Worm (Caenorhabditis elegans) whole organism, young adult: ENCODE data around the gene mpk-2.
A peak's percentile ranks its signal among the peaks of the same experiment; 100 is the strongest.

Experiments used
- B0336.3 ChIP-seq: fragments of 200-800 bp; sonication (Bioruptor generic); IDR thresholded peaks from 2 replicates; pipeline ENCODE4 v1.3.6; 2022; ENCODE audit warnings: missing genetic modification characterization, missing compliant biosample characterization
- F23B12.7 ChIP-seq: sonication (generic microtip); optimal IDR thresholded peaks from 2 replicates; lab custom pipeline; 2017; ENCODE audit warnings: missing genetic modification characterization, mild to moderate bottlenecking, missing compliant biosample characterization, antibody characterized with exemption, moderate library complexity; ENCODE audit not compliant: insufficient read depth
- F37B4.10 ChIP-seq: fragments of 200-800 bp; sonication (Bioruptor generic); IDR thresholded peaks from 2 replicates; pipeline ENCODE4 v1.3.6; 2022; ENCODE audit warnings: missing genetic modification characterization, missing compliant biosample characterization
- F57A8.1 ChIP-seq: fragments of 200-800 bp; sonication (Bioruptor generic); optimal IDR thresholded peaks from 2 replicates; lab custom pipeline; 2018; ENCODE audit warnings: mild to moderate bottlenecking, missing genetic modification characterization, moderate library complexity, missing compliant biosample characterization
- K11D2.4 ChIP-seq: fragments of 200-800 bp; sonication (Bioruptor generic); IDR thresholded peaks from 2 replicates; pipeline ENCODE4 v1.3.6; 2022; ENCODE audit warnings: missing genetic modification reagents, missing genetic modification characterization, missing compliant biosample characterization
- T26A5.8 ChIP-seq: sonication (generic microtip); optimal IDR thresholded peaks from 2 replicates; lab custom pipeline; 2016; ENCODE audit warnings: missing genetic modification characterization, missing compliant biosample characterization
- ZK185.1 ChIP-seq: sonication (generic microtip); optimal IDR thresholded peaks from 2 replicates; lab custom pipeline; 2016; ENCODE audit warnings: mild to moderate bottlenecking, missing genetic modification characterization, missing compliant biosample characterization; ENCODE audit not compliant: poor library complexity, severe bottlenecking
- atf-7 ChIP-seq: sonication (generic microtip); optimal IDR thresholded peaks from 2 replicates; lab custom pipeline; 2017; ENCODE audit warnings: mild to moderate bottlenecking, missing genetic modification characterization, missing compliant biosample characterization
- attf-5 ChIP-seq: fragments of 200-800 bp; sonication (Bioruptor generic); optimal IDR thresholded peaks from 2 replicates; lab custom pipeline; 2018; ENCODE audit warnings: mild to moderate bottlenecking, missing genetic modification characterization, missing compliant biosample characterization
- bed-1 ChIP-seq: fragments of 200-800 bp; sonication (Bioruptor generic); IDR thresholded peaks from 2 replicates; pipeline ENCODE4 v1.3.6; 2022; ENCODE audit warnings: missing genetic modification reagents, missing genetic modification characterization, missing compliant biosample characterization
- bed-2 ChIP-seq: fragments of 200-800 bp; sonication (Bioruptor generic); IDR thresholded peaks from 2 replicates; pipeline ENCODE4 v1.3.6; 2022; ENCODE audit warnings: missing genetic modification reagents, missing genetic modification characterization, missing compliant biosample characterization
- cebp-1 ChIP-seq, 2 experiments: fragments of 200-800 bp in 1 of 2; sonication (Bioruptor generic) in 1 of 2; sonication (generic microtip) in 1 of 2; IDR thresholded peaks in 1 of 2; optimal IDR thresholded peaks in 1 of 2; 2 replicates each; pipeline versions ENCODE4 v1.3.6 to Lab custom; 2017 to 2022; ENCODE audit warnings: missing compliant biosample characterization in 2 of 2, missing genetic modification characterization in 2 of 2, mild to moderate bottlenecking in 1 of 2, missing genetic modification reagents in 1 of 2, moderate library complexity in 1 of 2
- cebp-2 ChIP-seq: fragments of 200-800 bp; sonication (Bioruptor generic); IDR thresholded peaks from 2 replicates; pipeline ENCODE4 v1.3.6; 2022; ENCODE audit warnings: missing genetic modification characterization, missing compliant biosample characterization
- ceh-58 ChIP-seq: fragments of 200-800 bp; sonication (Bioruptor generic); IDR thresholded peaks from 2 replicates; pipeline ENCODE4 v1.3.6; 2022; ENCODE audit warnings: missing genetic modification characterization, missing compliant biosample characterization
- ceh-79 ChIP-seq: sonication (generic microtip); optimal IDR thresholded peaks from 2 replicates; lab custom pipeline; 2017; ENCODE audit warnings: mild to moderate bottlenecking, missing genetic modification characterization, missing compliant biosample characterization
- ceh-91 ChIP-seq: fragments of 200-800 bp; sonication (Bioruptor generic); IDR thresholded peaks from 2 replicates; pipeline ENCODE4 v1.3.6; 2022; ENCODE audit warnings: missing genetic modification reagents, missing genetic modification characterization, missing compliant biosample characterization
- die-1 ChIP-seq: sonication (generic microtip); optimal IDR thresholded peaks from 2 replicates; lab custom pipeline; 2016; ENCODE audit warnings: missing genotype, mild to moderate bottlenecking, missing genetic modification characterization, missing compliant biosample characterization
- ekl-4 ChIP-seq: fragments of 200-800 bp; sonication (Bioruptor generic); IDR thresholded peaks from 2 replicates; pipeline ENCODE4 v1.3.6; 2022; ENCODE audit warnings: missing genetic modification reagents, missing genetic modification characterization, missing compliant biosample characterization
- ets-4 ChIP-seq: fragments of 200-800 bp; sonication (Bioruptor generic); optimal IDR thresholded peaks from 2 replicates; lab custom pipeline; 2018; ENCODE audit warnings: mild to moderate bottlenecking, missing genetic modification characterization, missing compliant biosample characterization
- him-1 ChIP-seq: sonication (generic microtip); optimal IDR thresholded peaks from 2 replicates; lab custom pipeline; 2016; ENCODE audit warnings: missing genotype, missing genetic modification reagents, missing genetic modification characterization, missing compliant biosample characterization
- hlh-12 ChIP-seq: sonication (generic microtip); optimal IDR thresholded peaks from 2 replicates; lab custom pipeline; 2016; ENCODE audit warnings: missing genetic modification characterization, missing compliant biosample characterization
- hrde-1 ChIP-seq: sonication (generic microtip); optimal IDR thresholded peaks from 2 replicates; lab custom pipeline; 2016; ENCODE audit warnings: missing genetic modification characterization, mild to moderate bottlenecking, missing compliant biosample characterization, moderate library complexity, missing genotype, missing genetic modification reagents, borderline replicate concordance
- hsf-1 ChIP-seq: fragments of 200-800 bp; sonication (Bioruptor generic); IDR thresholded peaks from 2 replicates; pipeline ENCODE4 v1.3.6; 2022; ENCODE audit warnings: missing genetic modification reagents, missing genetic modification characterization, missing compliant biosample characterization
- let-526 ChIP-seq: fragments of 200-800 bp; sonication (Bioruptor generic); IDR thresholded peaks from 2 replicates; pipeline ENCODE4 v1.3.6; 2022; ENCODE audit warnings: missing genetic modification reagents, missing genetic modification characterization, missing compliant biosample characterization
- let-607 ChIP-seq, 2 experiments: fragments of 200-800 bp in 1 of 2; sonication (Bioruptor generic) in 1 of 2; sonication (generic microtip) in 1 of 2; optimal IDR thresholded peaks; 2 replicates each; lab custom pipeline; 2016 to 2018; ENCODE audit warnings: mild to moderate bottlenecking in 2 of 2, missing compliant biosample characterization in 2 of 2, missing genetic modification characterization in 2 of 2, moderate library complexity in 2 of 2, missing genotype in 1 of 2
- lin-35 ChIP-seq, 3 experiments: fragments of 150-350 bp in 2 of 3; sonication (generic microtip) in 1 of 3; optimal IDR thresholded peaks; 2 replicates each; lab custom pipeline; 2014 to 2018; ENCODE audit warnings: missing biosample characterization in 3 of 3, missing genetic modification characterization in 3 of 3, missing genetic modification reagents in 3 of 3
- lin-40 ChIP-seq: sonication (generic microtip); optimal IDR thresholded peaks from 2 replicates; lab custom pipeline; 2016; ENCODE audit warnings: missing genetic modification characterization, mild to moderate bottlenecking, missing compliant biosample characterization, missing genotype, missing genetic modification reagents
- lsl-1 ChIP-seq: fragments of 200-800 bp; sonication (Bioruptor generic); optimal IDR thresholded peaks from 2 replicates; lab custom pipeline; 2018; ENCODE audit warnings: mild to moderate bottlenecking, missing genetic modification characterization, moderate library complexity, missing compliant biosample characterization
- madf-10 ChIP-seq: sonication (generic microtip); optimal IDR thresholded peaks from 2 replicates; lab custom pipeline; 2016; ENCODE audit warnings: mild to moderate bottlenecking, missing genetic modification characterization, missing compliant biosample characterization
- madf-6 ChIP-seq: fragments of 200-800 bp; sonication (Bioruptor generic); IDR thresholded peaks from 2 replicates; pipeline ENCODE4 v1.3.6; 2022; ENCODE audit warnings: missing genetic modification reagents, missing genetic modification characterization, missing compliant biosample characterization
- nfya-2 ChIP-seq: fragments of 200-800 bp; sonication (Bioruptor generic); IDR thresholded peaks from 2 replicates; pipeline ENCODE4 v1.3.6; 2022; ENCODE audit warnings: missing genetic modification reagents, missing genetic modification characterization, missing compliant biosample characterization
- nhr-120 ChIP-seq: fragments of 200-800 bp; sonication (Bioruptor generic); IDR thresholded peaks from 2 replicates; pipeline ENCODE4 v1.3.6; 2022; ENCODE audit warnings: missing genetic modification characterization, missing compliant biosample characterization
- nhr-179 ChIP-seq: sonication (generic microtip); optimal IDR thresholded peaks from 2 replicates; lab custom pipeline; 2016; ENCODE audit warnings: mild to moderate bottlenecking, missing genetic modification characterization, missing compliant biosample characterization
- nhr-80 ChIP-seq: sonication (generic microtip); optimal IDR thresholded peaks from 2 replicates; lab custom pipeline; 2016; ENCODE audit warnings: missing genetic modification characterization, missing compliant biosample characterization
- pbrm-1 ChIP-seq: fragments of 200-800 bp; sonication (Bioruptor generic); IDR thresholded peaks from 2 replicates; pipeline ENCODE4 v1.3.6; 2022; ENCODE audit warnings: missing genetic modification reagents, missing genetic modification characterization, missing compliant biosample characterization
- rec-8 ChIP-seq, 2 experiments: sonication (generic microtip); optimal IDR thresholded peaks; 2 replicates each; lab custom pipeline; 2016; ENCODE audit warnings: mild to moderate bottlenecking in 2 of 2, missing genetic modification characterization in 2 of 2, missing genetic modification reagents in 2 of 2, missing genotype in 2 of 2, missing biosample characterization in 1 of 2, missing compliant biosample characterization in 1 of 2, moderate library complexity in 1 of 2
- rpc-1 ChIP-seq, 2 experiments: fragments of 150-350 bp in 1 of 2; sonication (generic microtip) in 1 of 2; optimal IDR thresholded peaks; 2 replicates each; lab custom pipeline; 2014 to 2018; ENCODE audit warnings: missing biosample characterization in 1 of 2, missing genetic modification characterization in 1 of 2, missing genetic modification reagents in 1 of 2, missing genotype in 1 of 2
- sdz-38 ChIP-seq: sonication (generic microtip); optimal IDR thresholded peaks from 2 replicates; lab custom pipeline; 2016; ENCODE audit warnings: missing genotype, missing genetic modification characterization, missing compliant biosample characterization
- snpc-1.1 ChIP-seq: sonication (generic microtip); optimal IDR thresholded peaks from 2 replicates; lab custom pipeline; 2017; ENCODE audit warnings: missing genetic modification characterization, mild to moderate bottlenecking, missing compliant biosample characterization, antibody characterized with exemption, moderate library complexity, missing genotype, missing genetic modification reagents; ENCODE audit not compliant: insufficient read depth
- somi-1 ChIP-seq: fragments of 200-800 bp; sonication (Bioruptor generic); optimal IDR thresholded peaks from 2 replicates; lab custom pipeline; 2018; ENCODE audit warnings: mild to moderate bottlenecking, missing genetic modification characterization, missing compliant biosample characterization
- unc-62 ChIP-seq: fragments of 150-350 bp; optimal IDR thresholded peaks from 2 replicates; lab custom pipeline; 2014; ENCODE audit warnings: missing biosample characterization, missing genetic modification reagents, missing genetic modification characterization
- zfh-2 ChIP-seq: fragments of 200-800 bp; sonication (Bioruptor generic); conservative IDR thresholded peaks from 2 replicates; pipeline ENCODE4 v1.3.6; 2022; ENCODE audit warnings: missing genetic modification reagents, missing genetic modification characterization, missing compliant biosample characterization
- ztf-18 ChIP-seq: sonication (generic microtip); optimal IDR thresholded peaks from 2 replicates; lab custom pipeline; 2016; ENCODE audit warnings: missing genotype, mild to moderate bottlenecking, missing genetic modification characterization, missing compliant biosample characterization
- ztf-25 ChIP-seq: fragments of 200-800 bp; sonication (Bioruptor generic); IDR thresholded peaks from 2 replicates; pipeline ENCODE4 v1.3.6; 2022; ENCODE audit warnings: missing genetic modification reagents, missing genetic modification characterization, missing compliant biosample characterization
- ztf-26 ChIP-seq: sonication (generic microtip); optimal IDR thresholded peaks from 2 replicates; lab custom pipeline; 2017; ENCODE audit warnings: missing genetic modification characterization, missing compliant biosample characterization
- ztf-3 ChIP-seq: fragments of 200-800 bp; sonication (Bioruptor generic); optimal IDR thresholded peaks from 2 replicates; lab custom pipeline; 2018; ENCODE audit warnings: mild to moderate bottlenecking, missing genetic modification characterization, missing compliant biosample characterization
- ztf-6 ChIP-seq: fragments of 200-800 bp; sonication (Bioruptor generic); IDR thresholded peaks from 2 replicates; pipeline ENCODE4 v1.3.6; 2022; ENCODE audit warnings: missing genetic modification reagents, missing genetic modification characterization, missing compliant biosample characterization

mpk-2 gene

DNA sequence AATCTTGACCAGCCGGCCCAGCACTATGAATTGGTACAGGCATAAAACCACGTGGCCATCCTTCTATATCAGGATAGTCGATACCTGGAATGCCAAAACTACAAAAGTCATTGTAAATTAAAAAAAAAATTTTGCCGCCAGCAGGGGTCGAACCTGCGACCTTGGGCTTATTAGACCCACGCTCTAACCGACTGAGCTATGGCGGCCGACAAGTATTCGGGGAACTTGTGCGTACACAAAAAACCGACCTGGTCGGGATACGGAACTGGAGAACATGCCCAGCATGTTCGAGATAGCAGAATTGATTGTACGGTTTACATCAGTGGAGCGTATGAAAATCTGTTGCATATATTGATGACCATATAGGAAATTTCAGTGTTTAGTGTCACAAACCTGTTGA is 46.6 kb upstream of the mpk-2 start (continued):
- TF ChIP-seq madf-6 (GFP tag; lab: Robert Waterston, UW) (peak; percentile 85), ceh-58 (no peak), unc-62 (GFP tag; lab: Kevin White, UChicago) (no peak), ets-4 (GFP tag; lab: Kevin White, UChicago) (no peak), nhr-179 (no peak), nhr-120 (GFP tag; lab: Robert Waterston, UW) (no peak), attf-5 (no peak), ztf-25 (GFP tag; lab: Robert Waterston, UW) (no peak), nfya-2 (GFP tag; lab: Robert Waterston, UW) (no peak), ztf-18 (tag; lab: Kevin White, UChicago) (peak; percentile 32), lsl-1 (GFP tag; lab: Kevin White, UChicago) (peak; percentile 69), lin-35 (GFP tag; optimal IDR thresholded peaks at IDR 0.05; lab: Kevin White, UChicago) (peak in 1 of 3 experiments; percentile 32), sdz-38 (no peak), somi-1 (GFP tag; lab: Kevin White, UChicago) (no peak), atf-7 (tag; lab: Kevin White, UChicago) (peak; percentile 8), hrde-1 (tag; lab: Kevin White, UChicago) (peak; percentile 20), ekl-4 (GFP tag; lab: Robert Waterston, UW) (peak; percentile 88), hsf-1 (GFP tag; lab: Robert Waterston, UW) (peak; percentile 72), F37B4.10 (GFP tag; lab: Robert Waterston, UW) (0 out of 2 replicates have a peak, but pooled peaks have one; percentile 72), nhr-80 (tag; lab: Kevin White, UChicago) (peak; percentile 1), B0336.3 (peak; percentile 67), F57A8.1 (GFP tag; lab: Kevin White, UChicago) (no peak), cebp-2 (GFP tag; lab: Robert Waterston, UW) (no peak), pbrm-1 (GFP tag; lab: Robert Waterston, UW) (peak; percentile 74), ztf-3 (no peak), rpc-1 (optimal IDR thresholded peaks at IDR 0.05; lab: Kevin White, UChicago) (peak; percentile 58), rpc-1 (tag; optimal IDR thresholded peaks at IDR 0.05; lab: Kevin White, UChicago) (peak; percentile 66), ztf-6 (GFP tag; lab: Robert Waterston, UW) (no peak), ztf-26 (peak; percentile 63), ceh-91 (peak; percentile 55; the same call in 1 of the 2 replicates), let-526 (GFP tag; lab: Robert Waterston, UW) (0 out of 2 replicates have a peak, but pooled peaks have one; percentile 19), hlh-12 (tag; lab: Kevin White, UChicago) (no peak), cebp-1 (GFP tag; IDR thresholded peaks at IDR 0.05; lab: Robert Waterston, UW) (no peak), cebp-1 (tag; optimal IDR thresholded peaks at IDR 0.05; lab: Kevin White, UChicago) (peak; percentile 53), T26A5.8 (tag; lab: Kevin White, UChicago) (no peak), zfh-2 (no peak), snpc-1.1 (peak; percentile 97), ZK185.1 (tag; lab: Kevin White, UChicago) (peak; percentile 26), F23B12.7 (peak; percentile 35), madf-10 (tag; lab: Kevin White, UChicago) (peak; percentile 40), rec-8 (tag; optimal IDR thresholded peaks at IDR 0.05; lab: Kevin White, UChicago) (peak; percentile 34 to 66), K11D2.4 (GFP tag; lab: Robert Waterston, UW) (peak; percentile 67), let-607 (tag; optimal IDR thresholded peaks at IDR 0.05; lab: Kevin White, UChicago) (peak in 1 of 2 experiments; percentile 38), die-1 (tag; lab: Kevin White, UChicago) (peak; percentile 15), him-1 (tag; lab: Kevin White, UChicago) (peak; percentile 91), bed-1 (GFP tag; lab: Robert Waterston, UW) (0 out of 2 replicates have a peak, but pooled peaks have one; percentile 63), bed-2 (GFP tag; lab: Robert Waterston, UW) (no peak), ceh-79 (tag; lab: Kevin White, UChicago) (peak; percentile 19), lin-40 (tag; lab: Kevin White, UChicago) (no peak)
